Worm (Caenorhabditis elegans) whole organism, L3 larva: Measurements from ENCODE around the gene spn-4.

ENCODE experiments used
- R02D3.7 ChIP-seq: fragments of 150-350 bp; optimal IDR thresholded peaks from 2 replicates; lab custom pipeline; 2014; ENCODE audit warnings: missing biosample characterization, missing genetic modification characterization
- ZK546.5 ChIP-seq: sonication (generic microtip); optimal IDR thresholded peaks from 2 replicates; lab custom pipeline; 2017; ENCODE audit warnings: missing biosample characterization, missing genetic modification characterization
- egl-27 ChIP-seq: sonication (generic microtip); optimal IDR thresholded peaks from 4 replicates; lab custom pipeline; 2017; ENCODE audit warnings: missing biosample characterization, missing genetic modification reagents, missing genetic modification characterization
- elt-2 ChIP-seq: sonication (generic microtip); optimal IDR thresholded peaks from 2 replicates; lab custom pipeline; 2016; ENCODE audit warnings: missing genetic modification reagents, mild to moderate bottlenecking, missing genetic modification characterization, missing compliant biosample characterization
- elt-3 ChIP-seq, 3 experiments: fragments of 150-350 bp in 1 of 3; sonication (generic microtip) in 2 of 3; optimal IDR thresholded peaks; 2 replicates in 2 of 3; 4 replicates in 1 of 3; lab custom pipeline; 2014 to 2017; ENCODE audit warnings: missing biosample characterization in 3 of 3, missing genetic modification characterization in 3 of 3
- jun-1 ChIP-seq: fragments of 150-350 bp; optimal IDR thresholded peaks from 2 replicates; lab custom pipeline; 2014; ENCODE audit warnings: missing biosample characterization, missing genetic modification reagents, missing genetic modification characterization
- nhr-11 ChIP-seq: fragments of 150-350 bp; optimal IDR thresholded peaks from 2 replicates; lab custom pipeline; 2014; ENCODE audit warnings: missing biosample characterization, missing genetic modification characterization
- nhr-23 ChIP-seq: fragments of 150-350 bp; optimal IDR thresholded peaks from 2 replicates; lab custom pipeline; 2014; ENCODE audit warnings: missing biosample characterization, missing genetic modification reagents, missing genetic modification characterization
- nhr-76 ChIP-seq: fragments of 150-350 bp; sonication (generic microtip); optimal IDR thresholded peaks from 5 replicates; lab custom pipeline; 2014; ENCODE audit warnings: missing biosample characterization, missing genetic modification characterization
- nhr-77 ChIP-seq: fragments of 150-350 bp; optimal IDR thresholded peaks from 2 replicates; lab custom pipeline; 2014; ENCODE audit warnings: missing biosample characterization, missing genetic modification characterization
- sea-2 ChIP-seq: fragments of 150-350 bp; sonication (generic microtip); optimal IDR thresholded peaks from 4 replicates; lab custom pipeline; 2014; ENCODE audit warnings: missing biosample characterization, missing genetic modification reagents, missing genetic modification characterization
- snpc-4 ChIP-seq: fragments of 150-350 bp; optimal IDR thresholded peaks from 2 replicates; lab custom pipeline; 2014; ENCODE audit warnings: missing biosample characterization, missing genetic modification characterization
- tbx-2 ChIP-seq: sonication (generic microtip); optimal IDR thresholded peaks from 2 replicates; lab custom pipeline; 2016; ENCODE audit warnings: mild to moderate bottlenecking, missing genetic modification characterization, missing compliant biosample characterization
- unc-62 ChIP-seq: fragments of 150-350 bp; sonication (generic microtip); optimal IDR thresholded peaks from 4 replicates; lab custom pipeline; 2014; ENCODE audit warnings: missing biosample characterization, missing genetic modification reagents, missing genetic modification characterization

DNA sequence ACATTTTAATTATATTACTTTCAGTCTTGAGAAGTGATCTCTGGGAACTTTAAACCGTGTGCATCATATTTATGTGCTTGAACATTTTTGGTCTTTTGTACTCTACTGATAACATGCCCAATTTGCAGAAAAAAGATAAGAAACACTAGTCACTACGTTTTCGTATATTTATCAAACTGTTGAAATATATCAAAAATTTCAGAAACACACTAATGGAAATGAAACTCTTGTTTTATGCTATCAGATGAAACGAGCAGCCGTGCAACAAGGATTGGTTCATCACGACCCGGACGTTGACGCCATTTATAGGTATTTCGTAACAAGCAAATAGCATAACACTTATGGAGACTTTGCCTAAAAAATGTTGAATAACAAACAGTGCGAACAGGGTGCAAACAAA is 38.7 kb upstream of the spn-4 start:
- no peak for TF ChIP-seq R02D3.7
- TF ChIP-seq snpc-4 (tag; lab: Kevin White, UChicago) = no peak
- TF ChIP-seq tbx-2 (tag; lab: Kevin White, UChicago) = no peak
- TF ChIP-seq elt-3 (tag; optimal IDR thresholded peaks at IDR 0.05; lab: Kevin White, UChicago) = no peak
- TF ChIP-seq nhr-77 (tag; lab: Kevin White, UChicago) = no peak
- peak; percentile 92 for TF ChIP-seq elt-2 (tag; lab: Kevin White, UChicago)
- TF ChIP-seq unc-62 (GFP tag; lab: Kevin White, UChicago) = no peak
- no peak for TF ChIP-seq nhr-76 (tag; lab: Kevin White, UChicago)
- no peak for TF ChIP-seq nhr-23
- no peak for TF ChIP-seq jun-1
- no peak for TF ChIP-seq sea-2 (GFP tag; lab: Kevin White, UChicago)
- TF ChIP-seq ZK546.5 (tag; lab: Kevin White, UChicago) = no peak
- TF ChIP-seq egl-27 (tag; lab: Kevin White, UChicago) = no peak
- TF ChIP-seq nhr-11 (tag; lab: Kevin White, UChicago) = no peak
